Fruit fly (Drosophila melanogaster) whole organism, wandering third instar larva: Measurements from ENCODE around the gene Ankle2.

Experiments
- Abd-B ChIP-seq: fragments of >200 bp; optimal IDR thresholded peaks from 2 replicates; lab custom pipeline; 2017; ENCODE audit warnings: missing biosample characterization, missing genetic modification characterization
- CG32264 ChIP-seq: fragments of 200-800 bp; sonication (Bioruptor generic); optimal IDR thresholded peaks from 2 replicates; lab custom pipeline; 2016; ENCODE audit warnings: missing biosample characterization, missing genetic modification characterization
- CG9705 ChIP-seq: fragments of 200-800 bp; sonication (Bioruptor generic); optimal IDR thresholded peaks from 2 replicates; lab custom pipeline; 2018; ENCODE audit warnings: missing biosample characterization, mild to moderate bottlenecking, missing genetic modification characterization
- CrebA ChIP-seq: fragments of 200-800 bp; sonication (Bioruptor generic); optimal IDR thresholded peaks from 2 replicates; lab custom pipeline; 2016; ENCODE audit warnings: missing biosample characterization, mild to moderate bottlenecking, missing genetic modification characterization, borderline replicate concordance
- Dfd ChIP-seq: fragments of >200 bp; optimal IDR thresholded peaks from 2 replicates; lab custom pipeline; 2017; ENCODE audit warnings: missing biosample characterization, missing genetic modification characterization
- Dif ChIP-seq: fragments of 200-275, 200-300 bp; sonication (Bioruptor generic); optimal IDR thresholded peaks from 2 replicates; lab custom pipeline; 2018; ENCODE audit warnings: missing biosample characterization, missing genetic modification characterization; ENCODE audit not compliant: partially characterized antibody
- GATAd ChIP-seq: sonication (Bioruptor generic); optimal IDR thresholded peaks from 2 replicates; lab custom pipeline; 2016; ENCODE audit warnings: missing biosample characterization, missing genetic modification characterization
- HLH106 ChIP-seq: fragments of 200-800 bp; optimal IDR thresholded peaks from 3 replicates; lab custom pipeline; 2019; ENCODE audit warnings: missing biosample characterization, mild to moderate bottlenecking, missing genetic modification characterization, moderate library complexity
- Hnf4 ChIP-seq: fragments of 200-800 bp; sonication (Bioruptor generic); optimal IDR thresholded peaks from 2 replicates; lab custom pipeline; 2016; ENCODE audit warnings: missing biosample characterization, mild to moderate bottlenecking, missing genetic modification characterization
- Hr78 ChIP-seq: fragments of >200 bp; optimal IDR thresholded peaks from 2 replicates; lab custom pipeline; 2017; ENCODE audit warnings: missing biosample characterization, missing genetic modification characterization
- Hr83 ChIP-seq: fragments of 200-300 bp; sonication (Bioruptor generic); optimal IDR thresholded peaks from 2 replicates; lab custom pipeline; 2016; ENCODE audit warnings: missing biosample characterization, mild to moderate bottlenecking, missing genetic modification characterization, moderate library complexity; ENCODE audit not compliant: poor library complexity, severe bottlenecking
- Jra ChIP-seq: sonication (Bioruptor generic); optimal IDR thresholded peaks from 2 replicates; lab custom pipeline; 2016; ENCODE audit warnings: missing biosample characterization, missing genetic modification characterization
- Mio ChIP-seq: sonication (Bioruptor generic); optimal IDR thresholded peaks from 2 replicates; lab custom pipeline; 2016; ENCODE audit warnings: missing biosample characterization, missing genetic modification characterization
- Myc ChIP-seq: fragments of >200 bp; optimal IDR thresholded peaks from 2 replicates; lab custom pipeline; 2017
- N ChIP-seq: fragments of >200 bp; optimal IDR thresholded peaks from 2 replicates; lab custom pipeline; 2018; ENCODE audit warnings: missing biosample characterization, missing external identifiers, missing genetic modification characterization
- OdsH ChIP-seq: fragments of 200-800 bp; sonication (Bioruptor generic); optimal IDR thresholded peaks from 2 replicates; lab custom pipeline; 2016; ENCODE audit warnings: missing biosample characterization, mild to moderate bottlenecking, missing genetic modification characterization
- Rel ChIP-seq, 2 experiments: fragments of 200-800 bp; sonication (Bioruptor generic) in 1 of 2; optimal IDR thresholded peaks; 2 replicates in 1 of 2; 3 replicates in 1 of 2; lab custom pipeline; 2016 to 2019; ENCODE audit warnings: mild to moderate bottlenecking in 2 of 2, missing biosample characterization in 2 of 2, missing genetic modification characterization in 2 of 2, moderate library complexity in 1 of 2
- Sp1 ChIP-seq: fragments of 200-800 bp; sonication (Bioruptor generic); optimal IDR thresholded peaks from 3 replicates; lab custom pipeline; 2019; ENCODE audit warnings: missing biosample characterization, mild to moderate bottlenecking, missing genetic modification characterization, moderate library complexity
- Vsx2 ChIP-seq: fragments of 200-300, 225-300 bp; sonication (Bioruptor generic); optimal IDR thresholded peaks from 2 replicates; lab custom pipeline; 2018; ENCODE audit warnings: missing biosample characterization, missing genetic modification characterization; ENCODE audit not compliant: partially characterized antibody
- br ChIP-seq: fragments of 200-800 bp; sonication (Bioruptor generic); optimal IDR thresholded peaks from 2 replicates; lab custom pipeline; 2016; ENCODE audit warnings: missing biosample characterization, missing genetic modification characterization
- brk ChIP-seq: fragments of 200-800 bp; sonication (Bioruptor generic); optimal IDR thresholded peaks from 2 replicates; lab custom pipeline; 2016; ENCODE audit warnings: missing biosample characterization, mild to moderate bottlenecking, missing genetic modification characterization
- dl ChIP-seq, 2 experiments: fragments of 175-275, 200-275 bp in 1 of 2; fragments of 200-275 bp in 1 of 2; sonication (Bioruptor generic); optimal IDR thresholded peaks; lab custom pipeline; 2018; ENCODE audit warnings: mild to moderate bottlenecking in 2 of 2, missing biosample characterization in 2 of 2, missing genetic modification characterization in 2 of 2, moderate library complexity in 2 of 2; ENCODE audit not compliant: partially characterized antibody in 2 of 2, insufficient read depth in 1 of 2
- dmrt93B ChIP-seq: fragments of 200-800 bp; sonication (Bioruptor generic); optimal IDR thresholded peaks from 2 replicates; lab custom pipeline; 2018; ENCODE audit warnings: missing biosample characterization, mild to moderate bottlenecking, missing genetic modification characterization
- dsf ChIP-seq: sonication (Bioruptor generic); optimal IDR thresholded peaks from 2 replicates; lab custom pipeline; 2016; ENCODE audit warnings: missing biosample characterization, missing genetic modification characterization, borderline replicate concordance
- ey ChIP-seq: fragments of 200-800 bp; sonication (Bioruptor generic); optimal IDR thresholded peaks from 2 replicates; lab custom pipeline; 2016; ENCODE audit warnings: missing biosample characterization, missing genetic modification characterization
- foxo ChIP-seq, 2 experiments: fragments of 200-800 bp; sonication (Bioruptor generic); optimal IDR thresholded peaks; 2 replicates in 1 of 2; 3 replicates in 1 of 2; lab custom pipeline; 2016 to 2017; ENCODE audit warnings: missing biosample characterization in 2 of 2, missing genetic modification characterization in 2 of 2
- fru ChIP-seq: fragments of 200-800 bp; sonication (Bioruptor generic); optimal IDR thresholded peaks from 3 replicates; lab custom pipeline; 2016; ENCODE audit warnings: missing biosample characterization, mild to moderate bottlenecking, missing genetic modification characterization
- h ChIP-seq: fragments of 200-800 bp; sonication (Bioruptor generic); optimal IDR thresholded peaks from 3 replicates; lab custom pipeline; 2016; ENCODE audit warnings: missing biosample characterization, mild to moderate bottlenecking, missing genetic modification characterization
- jim ChIP-seq: fragments of 175-275, 200-325 bp; sonication (Bioruptor generic); optimal IDR thresholded peaks from 2 replicates; lab custom pipeline; 2016; ENCODE audit warnings: missing biosample characterization, mild to moderate bottlenecking, missing genetic modification characterization
- lola ChIP-seq: fragments of >200 bp; optimal IDR thresholded peaks from 2 replicates; lab custom pipeline; 2017; ENCODE audit warnings: missing biosample characterization, missing genetic modification characterization
- pan ChIP-seq: fragments of >200 bp; optimal IDR thresholded peaks from 2 replicates; lab custom pipeline; 2017
- psq ChIP-seq: fragments of 200-800 bp; sonication (Bioruptor generic); optimal IDR thresholded peaks from 3 replicates; lab custom pipeline; 2017; ENCODE audit warnings: missing biosample characterization, mild to moderate bottlenecking, missing genetic modification characterization, moderate library complexity
- rgr ChIP-seq: fragments of 200-800 bp; sonication (Bioruptor generic); optimal IDR thresholded peaks from 3 replicates; lab custom pipeline; 2016; ENCODE audit warnings: missing biosample characterization, mild to moderate bottlenecking, missing genetic modification characterization
- sage ChIP-seq: fragments of 200-800 bp; sonication (Bioruptor generic); optimal IDR thresholded peaks from 2 replicates; lab custom pipeline; 2016; ENCODE audit warnings: missing biosample characterization, mild to moderate bottlenecking, missing genetic modification characterization
- sv ChIP-seq: fragments of 200-800 bp; sonication (Bioruptor generic); optimal IDR thresholded peaks from 3 replicates; lab custom pipeline; 2016; ENCODE audit warnings: missing biosample characterization, missing genetic modification characterization
- tai ChIP-seq: sonication (Bioruptor generic); optimal IDR thresholded peaks from 2 replicates; lab custom pipeline; 2016; ENCODE audit warnings: missing biosample characterization, missing genetic modification characterization
- usp ChIP-seq: fragments of >200 bp; optimal IDR thresholded peaks from 2 replicates; lab custom pipeline; 2017; ENCODE audit warnings: missing biosample characterization, missing genetic modification characterization
- woc ChIP-seq: sonication (Bioruptor generic); optimal IDR thresholded peaks from 2 replicates; lab custom pipeline; 2016; ENCODE audit warnings: missing biosample characterization, mild to moderate bottlenecking, missing genetic modification characterization

The Ankle2 gene

DNA sequence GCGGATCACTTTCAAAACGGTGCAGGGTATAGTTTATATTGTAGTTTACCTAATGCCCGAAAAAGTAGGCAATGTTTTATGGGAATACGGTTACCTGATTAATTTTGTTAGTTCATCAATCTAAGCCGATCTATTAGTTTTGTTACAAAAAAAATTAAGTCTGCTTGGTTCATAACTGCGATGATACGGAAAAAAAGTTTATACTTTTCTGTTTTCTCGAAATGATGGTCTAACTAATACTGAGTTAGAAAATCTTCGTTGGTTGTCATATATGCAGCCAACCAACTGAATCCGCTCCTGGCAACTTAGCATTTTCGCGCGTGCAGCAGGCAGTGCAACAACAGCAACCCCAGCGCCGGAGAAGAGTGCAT is 17.1 kb downstream of the Ankle2 start (continued):
- TF ChIP-seq GATAd (GFP tag; lab: Kevin White, UChicago) (no peak), pan (no peak), dmrt93B (GFP tag; lab: Kevin White, UChicago) (peak; percentile 98), dsf (GFP tag; lab: Kevin White, UChicago) (peak; percentile 12), Sp1 (GFP tag; lab: Kevin White, UChicago) (peak; percentile 95), brk (GFP tag; lab: Kevin White, UChicago) (peak; percentile 9), N (GFP tag; lab: Kevin White, UChicago) (no peak), Dif (no peak)

DNA sequence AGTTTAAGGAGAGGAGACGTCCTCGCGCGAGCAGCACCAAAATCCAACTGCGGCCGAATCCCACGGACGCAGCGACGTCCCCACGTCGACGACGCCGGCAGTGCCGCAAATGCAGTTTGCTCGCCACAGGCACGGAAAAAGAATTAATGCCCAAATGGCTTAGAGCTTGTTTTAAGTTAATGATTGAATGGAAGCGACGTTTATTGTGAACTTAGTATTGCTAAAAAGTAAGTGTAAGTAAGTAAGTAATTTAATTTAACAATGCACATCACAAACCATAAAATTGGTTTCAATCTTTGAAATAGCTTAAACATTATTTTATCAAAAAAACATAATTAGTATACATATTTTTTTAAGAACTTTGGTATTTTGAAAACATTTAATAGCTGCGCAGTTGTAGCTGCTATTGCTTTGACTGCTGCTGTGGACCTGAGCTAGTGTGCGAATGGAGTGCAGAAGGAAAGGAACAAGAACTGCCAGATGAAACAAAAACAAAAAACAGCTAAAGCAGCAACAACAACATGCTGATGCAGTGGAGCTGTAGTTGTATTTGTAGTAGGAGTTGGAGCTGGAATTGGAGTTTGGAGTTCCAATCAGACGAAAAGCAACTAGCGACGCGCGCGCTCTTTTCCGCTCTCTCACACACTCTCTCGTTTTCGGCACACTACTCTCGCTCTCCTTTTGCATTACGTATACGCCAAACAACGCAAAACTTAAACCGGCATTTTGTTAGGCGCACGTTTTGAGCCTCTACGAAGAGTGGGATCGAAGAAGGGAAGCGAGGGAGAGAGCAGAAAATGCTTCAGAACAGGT is 17.7 kb downstream of the Ankle2 start, which contains the start of gene CG43658:
Gene CG43658, minus strand, starts transcription at position 51 of the 813 bp plus-strand sequence.
- TF ChIP-seq Hr83 (no peak), pan (no peak), woc (peak; percentile 78), HLH106 (tag; lab: Kevin White, UChicago) (peak; percentile 93), sage (GFP tag; lab: Kevin White, UChicago) (peak; percentile 82), GATAd (GFP tag; lab: Kevin White, UChicago) (no peak), N (GFP tag; lab: Kevin White, UChicago) (no peak), foxo (GFP tag; optimal IDR thresholded peaks at IDR 0.05; lab: Kevin White, UChicago) (peak; percentile 8 to 92), br (peak; percentile 86), h (peak; percentile 90), brk (GFP tag; lab: Kevin White, UChicago) (peak; percentile 81), Jra (GFP tag; lab: Kevin White, UChicago) (peak; percentile 46), Dif (peak; percentile 53), tai (GFP tag; lab: Kevin White, UChicago) (no peak), Myc (no peak), Mio (GFP tag; lab: Kevin White, UChicago) (no peak), Hnf4 (GFP tag; lab: Kevin White, UChicago) (peak; percentile 56), Hr78 (GFP tag; lab: Kevin White, UChicago) (no peak), Vsx2 (GFP tag; lab: Kevin White, UChicago) (no peak), psq (GFP tag; lab: Kevin White, UChicago) (peak; percentile 94), jim (GFP tag; lab: Kevin White, UChicago) (no peak), OdsH (peak; percentile 90), rgr (GFP tag; lab: Kevin White, UChicago) (peak; percentile 86), dl (GFP tag; optimal IDR thresholded peaks at IDR 0.05; lab: Kevin White, UChicago; ENCODE audit: insufficient read depth in 1 of 2, partially characterized antibody in 2 of 2) (peak; percentile 61 to 62), CrebA (GFP tag; lab: Kevin White, UChicago) (peak; percentile 48), CG32264 (peak; percentile 39), ey (GFP tag; lab: Kevin White, UChicago) (peak; percentile 85), usp (GFP tag; lab: Kevin White, UChicago) (no peak), sv (GFP tag; lab: Kevin White, UChicago) (no peak), fru (GFP tag; lab: Kevin White, UChicago) (peak; percentile 92), CG9705 (peak; percentile 81), Rel (GFP tag; optimal IDR thresholded peaks at IDR 0.05; lab: Kevin White, UChicago) (peak; percentile 63), Rel (tag; optimal IDR thresholded peaks at IDR 0.05; lab: Kevin White, UChicago) (peak; percentile 55), Abd-B (no peak), dmrt93B (GFP tag; lab: Kevin White, UChicago) (peak; percentile 91), Sp1 (GFP tag; lab: Kevin White, UChicago) (peak; percentile 94), Dfd (GFP tag; lab: Kevin White, UChicago) (no peak), lola (GFP tag; lab: Kevin White, UChicago) (no peak), dsf (GFP tag; lab: Kevin White, UChicago) (no peak)
